Worm (Caenorhabditis elegans): Measurements from ENCODE around the gene F36F12.1.

Gene F36F12.1

ce11 chrV:2072807-2073206, 30.2 kb downstream of the F36F12.1 start, which contains the start of gene Y40B10A.9:
TSS of gene Y40B10A.9 (minus strand) at chrV:2072907.
- no peak for TF ChIP-seq unc-62 (GFP tag; optimal IDR thresholded peaks at IDR 0.05)

ce11 chrV:2068728-2069443, 34.1 kb downstream of the F36F12.1 start:
- no peak for TF ChIP-seq unc-62 (GFP tag; optimal IDR thresholded peaks at IDR 0.05)

DNA sequence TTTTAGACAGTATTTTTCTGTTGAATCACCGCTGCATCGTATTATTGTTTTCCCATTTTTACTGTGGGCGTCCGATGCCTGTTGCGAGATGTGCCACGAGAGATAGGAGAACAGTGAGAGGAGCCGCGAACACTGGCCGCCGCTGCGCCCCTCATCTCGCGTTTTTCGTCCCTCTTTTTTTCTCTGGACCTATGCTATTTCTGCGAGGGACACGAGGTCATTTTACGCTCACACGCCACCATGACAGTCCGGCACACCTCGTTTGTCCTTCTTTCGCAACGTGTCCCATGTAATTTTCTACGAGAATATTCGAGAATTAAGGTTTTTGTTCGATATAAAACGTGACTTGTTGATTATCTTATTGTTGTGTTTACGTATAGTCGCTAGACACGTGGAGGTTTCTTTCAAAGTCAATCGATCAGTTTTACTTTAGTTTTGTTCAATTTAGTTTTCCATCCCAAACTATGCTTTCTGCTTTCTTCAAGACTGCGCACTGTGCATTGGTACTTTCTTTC, 35.0 kb downstream of the F36F12.1 start, which contains the start of gene lbp-9:
lbp-9 (plus strand) TSS at position 465 of the 515 bp plus-strand sequence.
- no peak for TF ChIP-seq unc-62 (GFP tag; optimal IDR thresholded peaks at IDR 0.05)

- TF ChIP-seq unc-62 (GFP tag; optimal IDR thresholded peaks at IDR 0.05), result no peak
Observed at ce11 chrV:2067419-2067818, 35.6 kb downstream of the F36F12.1 start.

ce11 chrV:2066780-2067179, 36.2 kb downstream of the F36F12.1 start, which contains the start of gene nhr-86:
TSS of gene nhr-86 (minus strand) at chrV:2066850.
- no peak for TF ChIP-seq unc-62 (GFP tag; optimal IDR thresholded peaks at IDR 0.05)

ce11 chrV:2057324-2057723, 45.7 kb downstream of the F36F12.1 start, which contains the start of gene comt-3:
TSS of gene comt-3 (plus strand) at chrV:2057537.
- no peak for TF ChIP-seq unc-62 (GFP tag; optimal IDR thresholded peaks at IDR 0.05)

DNA sequence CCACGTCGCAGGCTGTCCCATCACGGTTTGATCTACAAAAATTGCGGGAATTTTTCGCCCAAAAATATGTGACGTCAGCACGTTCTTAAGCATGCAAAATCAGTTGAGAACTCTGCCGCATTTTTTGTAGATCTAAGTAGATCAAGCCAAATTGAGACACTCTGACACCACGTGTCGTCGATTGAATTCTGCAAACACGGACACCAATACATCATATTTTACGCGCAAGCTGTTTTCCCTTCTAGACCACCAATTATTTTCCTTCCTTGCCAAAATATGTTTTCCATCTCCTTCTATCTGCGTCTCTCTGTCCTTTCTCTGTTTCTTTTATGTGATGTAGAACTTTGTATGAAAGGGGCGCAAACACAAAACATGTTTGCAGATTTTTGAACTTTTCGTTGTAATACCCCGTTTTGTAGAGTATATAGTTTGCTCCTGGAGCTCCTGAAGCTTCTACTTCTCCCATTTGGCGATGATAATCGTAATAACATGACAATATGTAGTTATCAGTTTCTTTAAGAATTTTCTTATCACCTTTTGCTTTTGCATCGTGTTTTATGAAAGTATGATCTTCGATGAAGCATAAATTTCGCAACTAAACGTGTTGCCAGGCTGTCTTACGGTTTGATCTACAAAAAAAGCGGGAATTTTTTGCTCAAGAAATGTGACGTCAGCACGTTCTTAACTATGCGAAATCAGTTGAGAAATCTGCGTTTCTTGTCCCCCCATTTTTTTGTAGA, 47.1 kb downstream of the F36F12.1 start:
- no peak for TF ChIP-seq unc-62 (GFP tag; optimal IDR thresholded peaks at IDR 0.05)

DNA sequence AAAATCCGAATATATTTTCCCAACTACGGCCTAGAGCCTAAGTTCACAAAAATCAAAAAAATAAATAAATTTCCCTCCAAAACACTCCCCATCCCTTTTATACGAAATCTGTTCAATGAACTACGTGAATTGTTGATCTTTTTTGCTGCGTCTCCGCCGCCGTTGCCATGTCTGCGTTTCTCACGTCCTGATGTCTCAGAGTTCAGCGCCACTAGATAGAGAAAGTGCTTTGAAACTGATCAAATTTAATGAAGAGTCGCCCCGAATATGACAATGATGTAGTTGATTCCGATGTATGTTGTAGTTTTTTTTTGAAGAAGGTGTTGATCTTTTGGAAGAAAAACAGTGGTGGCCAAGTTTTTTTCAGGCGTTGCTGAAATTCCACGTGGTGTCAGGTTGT, 48.8 kb downstream of the F36F12.1 start:
- TF ChIP-seq unc-62 (GFP tag; optimal IDR thresholded peaks at IDR 0.05), result no peak

DNA sequence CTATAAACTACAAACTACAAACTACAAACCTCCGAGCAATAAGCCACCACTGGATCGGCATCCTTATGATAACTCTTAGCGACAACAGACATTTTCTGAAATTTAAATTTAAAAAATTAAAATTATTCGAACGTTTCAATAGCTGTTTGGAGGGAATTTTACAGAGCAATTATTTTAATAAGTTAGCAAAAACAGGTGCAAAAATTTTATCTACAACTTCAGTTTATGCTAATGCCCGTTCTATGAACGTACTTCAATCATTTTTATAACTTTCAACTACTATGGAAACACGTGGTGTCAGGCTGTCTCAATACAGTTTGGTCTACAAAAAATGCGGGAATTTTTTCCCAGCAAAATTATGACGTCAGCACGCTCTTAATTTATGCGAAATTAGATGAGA, 49.5 kb downstream of the F36F12.1 start, which contains the start of gene comt-5:
comt-5 (minus strand) TSS at position 101 of the 400 bp plus-strand sequence.
- no peak for TF ChIP-seq unc-62 (GFP tag; optimal IDR thresholded peaks at IDR 0.05)

DNA sequence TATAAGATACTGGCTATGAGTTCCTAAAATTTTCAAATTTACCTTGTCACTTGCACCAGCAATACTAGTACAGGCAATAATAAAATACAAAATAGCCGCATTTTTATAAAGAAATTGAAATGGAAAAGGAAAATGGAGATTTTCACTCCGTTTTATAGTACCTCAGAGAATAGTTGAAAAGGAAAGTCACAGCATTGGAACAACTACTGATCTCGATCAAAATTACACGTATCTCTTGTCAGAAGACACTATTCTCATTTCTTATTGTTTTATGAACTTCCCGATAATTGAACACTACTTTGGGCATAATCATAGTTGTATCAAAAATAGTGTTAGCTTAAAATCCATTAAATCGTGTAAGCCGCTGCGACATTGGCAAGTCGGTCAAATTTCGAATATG, 51.5 kb downstream of the F36F12.1 start, which contains the start of gene Y40B10A.11:
Y40B10A.11 (minus strand) TSS at position 101 of the 400 bp plus-strand sequence.
- no peak for TF ChIP-seq unc-62 (GFP tag; optimal IDR thresholded peaks at IDR 0.05)

ce11 chrV:2050790-2051189, 52.2 kb downstream of the F36F12.1 start:
- TF ChIP-seq unc-62 (GFP tag; optimal IDR thresholded peaks at IDR 0.05), result no peak

- no peak for TF ChIP-seq unc-62 (GFP tag; optimal IDR thresholded peaks at IDR 0.05)
Observed at ce11 chrV:2050136-2050535, 52.9 kb downstream of the F36F12.1 start, which contains the start of gene comt-4. TSS of gene comt-4 (minus strand) at chrV:2050185.

Measured in whole organism, dauer.